Worm (Caenorhabditis elegans) whole organism, L3 larva: ENCODE measurements around the gene F01D5.7.
A peak's percentile ranks its signal among the peaks of the same experiment; 100 is the strongest.

ENCODE experiments used
- R02D3.7 ChIP-seq: fragments of 150-350 bp; optimal IDR thresholded peaks from 2 replicates; lab custom pipeline; 2014; ENCODE audit warnings: missing biosample characterization, missing genetic modification characterization
- ZK546.5 ChIP-seq: sonication (generic microtip); optimal IDR thresholded peaks from 2 replicates; lab custom pipeline; 2017; ENCODE audit warnings: missing biosample characterization, missing genetic modification characterization
- aly-2 ChIP-seq: fragments of 150-350 bp; optimal IDR thresholded peaks from 2 replicates; lab custom pipeline; 2014; ENCODE audit warnings: missing biosample characterization, missing genetic modification characterization
- ama-1 ChIP-seq: fragments of 150-350 bp; optimal IDR thresholded peaks from 2 replicates; lab custom pipeline; 2018
- ceh-16 ChIP-seq: sonication (generic microtip); optimal IDR thresholded peaks from 2 replicates; lab custom pipeline; 2017; ENCODE audit warnings: missing biosample characterization, missing genetic modification characterization
- ceh-28 ChIP-seq: fragments of 150-350 bp; optimal IDR thresholded peaks from 2 replicates; lab custom pipeline; 2014; ENCODE audit warnings: missing biosample characterization, missing genetic modification reagents, missing genetic modification characterization
- ceh-82 ChIP-seq: fragments of 150-350 bp; optimal IDR thresholded peaks from 2 replicates; lab custom pipeline; 2014; ENCODE audit warnings: missing biosample characterization, missing genetic modification characterization
- daf-12 ChIP-seq: fragments of 150-350 bp; optimal IDR thresholded peaks from 2 replicates; lab custom pipeline; 2014; ENCODE audit warnings: missing biosample characterization, missing genetic modification reagents, missing genetic modification characterization
- egl-27 ChIP-seq: sonication (generic microtip); optimal IDR thresholded peaks from 4 replicates; lab custom pipeline; 2017; ENCODE audit warnings: missing biosample characterization, missing genetic modification reagents, missing genetic modification characterization
- egl-5 ChIP-seq: fragments of 150-350 bp; optimal IDR thresholded peaks from 2 replicates; lab custom pipeline; 2017; ENCODE audit warnings: missing biosample characterization, missing genetic modification reagents, missing genetic modification characterization, inconsistent platforms
- elt-1 ChIP-seq: fragments of 150-350 bp; optimal IDR thresholded peaks from 2 replicates; lab custom pipeline; 2014; ENCODE audit warnings: missing biosample characterization, missing genetic modification characterization
- elt-2 ChIP-seq: sonication (generic microtip); optimal IDR thresholded peaks from 2 replicates; lab custom pipeline; 2016; ENCODE audit warnings: missing genetic modification reagents, mild to moderate bottlenecking, missing genetic modification characterization, missing compliant biosample characterization
- elt-3 ChIP-seq, 3 experiments: fragments of 150-350 bp in 1 of 3; sonication (generic microtip) in 2 of 3; optimal IDR thresholded peaks; 2 replicates in 2 of 3; 4 replicates in 1 of 3; lab custom pipeline; 2014 to 2017; ENCODE audit warnings: missing biosample characterization in 3 of 3, missing genetic modification characterization in 3 of 3
- eor-1 ChIP-seq, 2 experiments: fragments of 150-350 bp; optimal IDR thresholded peaks; 2 replicates each; lab custom pipeline; 2014 to 2018; ENCODE audit warnings: missing biosample characterization in 2 of 2, missing genetic modification characterization in 2 of 2
- fkh-10 ChIP-seq: sonication (generic microtip); optimal IDR thresholded peaks from 2 replicates; lab custom pipeline; 2017; ENCODE audit warnings: missing biosample characterization, missing genetic modification reagents, missing genetic modification characterization
- fkh-2 ChIP-seq: fragments of 150-350 bp; optimal IDR thresholded peaks from 2 replicates; lab custom pipeline; 2014; ENCODE audit warnings: missing biosample characterization, missing genetic modification reagents, missing genetic modification characterization
- fos-1 ChIP-seq: fragments of 150-350 bp; optimal IDR thresholded peaks from 2 replicates; lab custom pipeline; 2014; ENCODE audit warnings: missing biosample characterization, missing genetic modification characterization
- hmg-11 ChIP-seq: sonication (generic microtip); optimal IDR thresholded peaks from 2 replicates; lab custom pipeline; 2016; ENCODE audit warnings: missing genetic modification characterization, missing compliant biosample characterization
- jun-1 ChIP-seq: fragments of 150-350 bp; optimal IDR thresholded peaks from 2 replicates; lab custom pipeline; 2014; ENCODE audit warnings: missing biosample characterization, missing genetic modification reagents, missing genetic modification characterization
- lin-15B ChIP-seq: fragments of 150-350 bp; optimal IDR thresholded peaks from 2 replicates; lab custom pipeline; 2014; ENCODE audit warnings: missing biosample characterization, missing genetic modification characterization
- lin-39 ChIP-seq: fragments of 150-350 bp; optimal IDR thresholded peaks from 2 replicates; lab custom pipeline; 2018; ENCODE audit warnings: missing biosample characterization, missing genetic modification reagents, missing genetic modification characterization
- lsy-12 ChIP-seq: sonication (generic microtip); optimal IDR thresholded peaks from 2 replicates; lab custom pipeline; 2016; ENCODE audit warnings: mild to moderate bottlenecking, missing genetic modification characterization, missing compliant biosample characterization
- mdl-1 ChIP-seq: fragments of 150-350 bp; optimal IDR thresholded peaks from 2 replicates; lab custom pipeline; 2014; ENCODE audit warnings: missing biosample characterization, missing genetic modification characterization
- mml-1 ChIP-seq: fragments of 150-350 bp; sonication (generic microtip); optimal IDR thresholded peaks from 3 replicates; lab custom pipeline; 2014; ENCODE audit warnings: missing biosample characterization, missing genetic modification characterization
- nfya-1 ChIP-seq: sonication (generic microtip); optimal IDR thresholded peaks from 2 replicates; lab custom pipeline; 2017; ENCODE audit warnings: missing genetic modification characterization, mild to moderate bottlenecking, missing compliant biosample characterization, antibody characterized with exemption, moderate library complexity; ENCODE audit not compliant: insufficient read depth
- nhr-11 ChIP-seq: fragments of 150-350 bp; optimal IDR thresholded peaks from 2 replicates; lab custom pipeline; 2014; ENCODE audit warnings: missing biosample characterization, missing genetic modification characterization
- nhr-12 ChIP-seq: fragments of 150-350 bp; optimal IDR thresholded peaks from 2 replicates; lab custom pipeline; 2014; ENCODE audit warnings: missing biosample characterization, missing genetic modification characterization
- nhr-23 ChIP-seq: fragments of 150-350 bp; optimal IDR thresholded peaks from 2 replicates; lab custom pipeline; 2014; ENCODE audit warnings: missing biosample characterization, missing genetic modification reagents, missing genetic modification characterization
- nhr-237 ChIP-seq: fragments of 150-350 bp; optimal IDR thresholded peaks from 2 replicates; lab custom pipeline; 2014; ENCODE audit warnings: missing biosample characterization, missing genetic modification characterization
- nhr-28 ChIP-seq: fragments of 150-350 bp; optimal IDR thresholded peaks from 2 replicates; lab custom pipeline; 2014; ENCODE audit warnings: missing biosample characterization, missing genetic modification characterization
- nhr-43 ChIP-seq: sonication (generic microtip); optimal IDR thresholded peaks from 2 replicates; lab custom pipeline; 2016; ENCODE audit warnings: mild to moderate bottlenecking, missing genetic modification characterization, missing compliant biosample characterization; ENCODE audit not compliant: poor library complexity, severe bottlenecking
- nhr-67 ChIP-seq: fragments of 150-350 bp; optimal IDR thresholded peaks from 2 replicates; lab custom pipeline; 2014; ENCODE audit warnings: missing biosample characterization, missing genetic modification characterization
- nhr-77 ChIP-seq: fragments of 150-350 bp; optimal IDR thresholded peaks from 2 replicates; lab custom pipeline; 2014; ENCODE audit warnings: missing biosample characterization, missing genetic modification characterization
- pha-4 ChIP-seq: fragments of 150-350 bp; optimal IDR thresholded peaks from 2 replicates; lab custom pipeline; 2014; ENCODE audit warnings: missing biosample characterization, missing genetic modification reagents, missing genetic modification characterization
- pqm-1 ChIP-seq: fragments of 150-350 bp; optimal IDR thresholded peaks from 2 replicates; lab custom pipeline; 2017; ENCODE audit warnings: missing biosample characterization, missing genetic modification characterization, inconsistent platforms
- skn-1 ChIP-seq: fragments of 150-350 bp; optimal IDR thresholded peaks from 2 replicates; lab custom pipeline; 2014; ENCODE audit warnings: missing biosample characterization, missing genetic modification characterization
- snpc-4 ChIP-seq: fragments of 150-350 bp; optimal IDR thresholded peaks from 2 replicates; lab custom pipeline; 2014; ENCODE audit warnings: missing biosample characterization, missing genetic modification characterization
- tbx-2 ChIP-seq: sonication (generic microtip); optimal IDR thresholded peaks from 2 replicates; lab custom pipeline; 2016; ENCODE audit warnings: mild to moderate bottlenecking, missing genetic modification characterization, missing compliant biosample characterization
- unc-39 ChIP-seq: sonication (generic microtip); optimal IDR thresholded peaks from 4 replicates; lab custom pipeline; 2017; ENCODE audit warnings: missing biosample characterization, missing genetic modification characterization
- unc-62 ChIP-seq: fragments of 150-350 bp; sonication (generic microtip); optimal IDR thresholded peaks from 4 replicates; lab custom pipeline; 2014; ENCODE audit warnings: missing biosample characterization, missing genetic modification reagents, missing genetic modification characterization
- zag-1 ChIP-seq: fragments of 150-350 bp; optimal IDR thresholded peaks from 2 replicates; lab custom pipeline; 2014; ENCODE audit warnings: missing biosample characterization, missing genetic modification characterization
- ztf-11 ChIP-seq: fragments of 150-350 bp; optimal IDR thresholded peaks from 2 replicates; lab custom pipeline; 2014; ENCODE audit warnings: missing biosample characterization, missing genetic modification characterization

Gene F01D5.7

ce11 chrII:14044199-14044598, 35.7 kb downstream of the F01D5.7 start (continued):
- TF ChIP-seq ztf-11 (no peak), daf-12 (tag; lab: Kevin White, UChicago) (no peak), eor-1 (tag; optimal IDR thresholded peaks at IDR 0.05; lab: Kevin White, UChicago) (no peak), jun-1 (tag; lab: Kevin White, UChicago) (peak; percentile 81)

ce11 chrII:14045235-14045634, 36.8 kb downstream of the F01D5.7 start:
- TF ChIP-seq zag-1 (tag; lab: Kevin White, UChicago) (no peak), pha-4 (tag; lab: Kevin White, UChicago) (no peak), ceh-16 (tag; lab: Kevin White, UChicago) (no peak), elt-1 (tag; lab: Kevin White, UChicago) (no peak), tbx-2 (tag; lab: Kevin White, UChicago) (no peak), nhr-77 (tag; lab: Kevin White, UChicago) (no peak)
- TF ChIP-seq, all 47 proteins: peak for 0

ce11 chrII:14045934-14046470, 37.5 kb downstream of the F01D5.7 start:
- TF ChIP-seq lin-15B (tag; lab: Kevin White, UChicago) (no peak), nfya-1 (tag; lab: Kevin White, UChicago) (peak; percentile 54)

- TF ChIP-seq unc-62 (GFP tag; lab: Kevin White, UChicago) (no peak), egl-27 (tag; lab: Kevin White, UChicago) (no peak), lin-39 (tag; lab: Kevin White, UChicago) (peak; percentile 17), mml-1 (tag; lab: Kevin White, UChicago) (no peak), nhr-77 (tag; lab: Kevin White, UChicago) (no peak), eor-1 (tag; optimal IDR thresholded peaks at IDR 0.05; lab: Kevin White, UChicago) (no peak), elt-1 (tag; lab: Kevin White, UChicago) (no peak), nhr-23 (no peak), nhr-12 (tag; lab: Kevin White, UChicago) (no peak), nhr-43 (tag; lab: Kevin White, UChicago) (peak; percentile 11), hmg-11 (tag; lab: Kevin White, UChicago) (no peak), snpc-4 (tag; lab: Kevin White, UChicago) (no peak), elt-3 (tag; optimal IDR thresholded peaks at IDR 0.05; lab: Kevin White, UChicago) (no peak)
Observed at ce11 chrII:14046491-14046890, 38.0 kb downstream of the F01D5.7 start.

- peak; percentile 52 for TF ChIP-seq pha-4 (tag; lab: Kevin White, UChicago)
- no peak for TF ChIP-seq daf-12 (tag; lab: Kevin White, UChicago)
- no peak for TF ChIP-seq skn-1 (tag; lab: Kevin White, UChicago)
- TF ChIP-seq unc-62 (GFP tag; lab: Kevin White, UChicago) = no peak
- no peak for TF ChIP-seq mml-1 (tag; lab: Kevin White, UChicago)
- no peak for TF ChIP-seq ZK546.5 (tag; lab: Kevin White, UChicago)
- TF ChIP-seq nfya-1 (tag; lab: Kevin White, UChicago) = peak; percentile 76
- TF ChIP-seq fkh-2 (tag; lab: Kevin White, UChicago) = no peak
- TF ChIP-seq egl-5 (tag; lab: Kevin White, UChicago) = peak; percentile 14
- TF ChIP-seq elt-2 (tag; lab: Kevin White, UChicago) = peak; percentile 89
- no peak for TF ChIP-seq egl-27 (tag; lab: Kevin White, UChicago)
- TF ChIP-seq nhr-237 (tag; lab: Kevin White, UChicago) = no peak
- TF ChIP-seq ceh-82 (tag; lab: Kevin White, UChicago) = no peak
- no peak for TF ChIP-seq nhr-28 (tag; lab: Kevin White, UChicago)
- no peak for TF ChIP-seq aly-2 (tag; lab: Kevin White, UChicago)
- TF ChIP-seq unc-39 = no peak
- TF ChIP-seq pqm-1 (tag; lab: Kevin White, UChicago) = peak; percentile 83
- no peak for TF ChIP-seq lsy-12 (tag; lab: Kevin White, UChicago)
- TF ChIP-seq fos-1 (tag; lab: Kevin White, UChicago) = no peak
- no peak for TF ChIP-seq zag-1 (tag; lab: Kevin White, UChicago)
- peak; percentile 29 for TF ChIP-seq lin-39 (tag; lab: Kevin White, UChicago)
- TF ChIP-seq eor-1 (tag; optimal IDR thresholded peaks at IDR 0.05; lab: Kevin White, UChicago) = no peak
- no peak for TF ChIP-seq elt-1 (tag; lab: Kevin White, UChicago)
- no peak for TF ChIP-seq ztf-11
- TF ChIP-seq ceh-28 (tag; lab: Kevin White, UChicago) = peak; percentile 2
- peak; percentile 76 for TF ChIP-seq nhr-43 (tag; lab: Kevin White, UChicago)
- TF ChIP-seq nhr-77 (tag; lab: Kevin White, UChicago) = no peak
- TF ChIP-seq nhr-23 = peak; percentile 54
- TF ChIP-seq jun-1 (tag; lab: Kevin White, UChicago) = peak; percentile 63
- no peak for TF ChIP-seq nhr-11 (tag; lab: Kevin White, UChicago)
- no peak for TF ChIP-seq R02D3.7 (tag; lab: Kevin White, UChicago)
- no peak for TF ChIP-seq ama-1 (lab: Kevin White, UChicago)
- no peak for TF ChIP-seq tbx-2 (tag; lab: Kevin White, UChicago)
- peak; percentile 31 for TF ChIP-seq mdl-1
- no peak for TF ChIP-seq fkh-10 (GFP tag; lab: Kevin White, UChicago)
- TF ChIP-seq nhr-67 = no peak
Observed at ce11 chrII:14049097-14049496, 40.6 kb downstream of the F01D5.7 start.
